Fruit fly (Drosophila melanogaster): ENCODE data around the gene CG1636.
A peak's percentile ranks its signal among the peaks of the same experiment; 100 is the strongest.

Gene CG1636

DNA sequence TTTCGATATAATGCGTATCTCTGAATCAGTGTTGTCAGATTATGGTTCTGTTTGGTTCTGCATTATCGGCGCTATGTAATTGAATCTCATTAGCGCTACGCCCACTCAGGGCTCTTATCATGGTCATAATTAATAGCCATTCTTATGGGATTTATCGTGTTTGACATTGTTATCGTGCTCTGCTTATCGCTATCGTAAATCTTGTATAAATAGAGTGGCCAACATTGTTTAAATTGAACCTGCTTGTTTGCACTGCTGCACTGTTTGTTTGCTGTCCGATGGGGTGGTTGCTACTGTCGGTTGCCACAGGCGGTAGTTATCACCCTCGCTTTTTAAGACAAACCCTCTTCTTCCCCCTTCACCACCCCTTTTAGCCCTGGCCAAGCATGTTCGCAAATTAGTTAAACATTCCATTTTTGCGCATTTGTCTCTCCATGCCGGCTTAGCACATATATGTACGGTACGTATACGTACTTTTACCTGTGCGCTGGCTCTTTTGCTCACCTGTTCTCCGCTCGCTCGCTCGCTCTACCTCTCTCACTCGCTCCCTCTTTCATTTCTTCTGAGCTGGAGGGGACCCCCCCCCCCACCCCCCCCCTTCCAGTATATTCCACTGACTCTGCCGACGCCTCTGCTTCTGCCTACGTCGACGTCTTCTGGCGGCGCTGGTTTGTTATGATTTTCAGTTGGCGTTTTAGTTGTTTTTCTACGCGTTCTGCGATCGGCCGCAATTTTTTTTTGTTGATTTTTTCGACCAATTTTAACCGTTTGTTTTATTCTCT, 43.1 kb upstream of the CG1636 start (continued):
- no peak for TF ChIP-seq Optix (GFP tag; IDR thresholded peaks at IDR 0.05)
- peak in 1 of 2 experiments; percentile 31 for TF ChIP-seq Pdp1 (GFP tag; optimal IDR thresholded peaks at IDR 0.05)
- no peak for TF ChIP-seq H2.0 (GFP tag; IDR thresholded peaks at IDR 0.05)
- peak; percentile 29 to 57 for TF ChIP-seq chif (GFP tag; optimal IDR thresholded peaks at IDR 0.05)
- TF ChIP-seq CG7372 (GFP tag; IDR thresholded peaks at IDR 0.05), result no peak
- TF ChIP-seq CrebB (tag; optimal IDR thresholded peaks at IDR 0.05), result peak; percentile 44
- peak; percentile 10 for TF ChIP-seq cwo (GFP tag; optimal IDR thresholded peaks at IDR 0.05)
- peak; percentile 41 for TF ChIP-seq CG12104 (GFP tag; optimal IDR thresholded peaks at IDR 0.05)
- peak; percentile 7 for TF ChIP-seq CG12155 (GFP tag; optimal IDR thresholded peaks at IDR 0.05)
- TF ChIP-seq Neu2 (GFP tag; optimal IDR thresholded peaks at IDR 0.05; ENCODE audit: borderline replicate concordance), result no peak
- no peak for TF ChIP-seq Ssrp (tag; optimal IDR thresholded peaks at IDR 0.05)
- peak; percentile 51 for TF ChIP-seq dmrt11E (tag; optimal IDR thresholded peaks at IDR 0.05)
- TF ChIP-seq CG3847 (GFP tag; IDR thresholded peaks at IDR 0.05), result no peak
- no peak for TF ChIP-seq Doc3 (GFP tag; IDR thresholded peaks at IDR 0.05; ENCODE audit: partially characterized antibody)
- TF ChIP-seq CG17385 (GFP tag; optimal IDR thresholded peaks at IDR 0.05), result peak; percentile 41
- no peak for TF ChIP-seq sc (optimal IDR thresholded peaks at IDR 0.05)
- peak; percentile 51 for TF ChIP-seq sc (GFP tag; optimal IDR thresholded peaks at IDR 0.05)
- peak; percentile 33 for TF ChIP-seq CG12942 (GFP tag; optimal IDR thresholded peaks at IDR 0.05)
- TF ChIP-seq CG15696 (tag; optimal IDR thresholded peaks at IDR 0.05), result peak; percentile 71
- TF ChIP-seq oc (tag; optimal IDR thresholded peaks at IDR 0.05), result peak; percentile 46
- TF ChIP-seq stwl (tag; optimal IDR thresholded peaks at IDR 0.05), result peak; percentile 65
- peak; percentile 55 for TF ChIP-seq nerfin-1 (tag; optimal IDR thresholded peaks at IDR 0.05)
- TF ChIP-seq Max (GFP tag; optimal IDR thresholded peaks at IDR 0.05), result peak; percentile 19
- TF ChIP-seq CG31388 (GFP tag; optimal IDR thresholded peaks at IDR 0.05), result no peak
- TF ChIP-seq CG6689 (GFP tag; IDR thresholded peaks at IDR 0.05), result 0 out of 2 replicates have a peak, but pooled peaks have one; percentile 39
- peak; percentile 55 for TF ChIP-seq PHDP (tag; optimal IDR thresholded peaks at IDR 0.05)
- TF ChIP-seq toy (GFP tag; IDR thresholded peaks at IDR 0.05), result no peak
- peak; percentile 46 for TF ChIP-seq CG3281 (GFP tag; optimal IDR thresholded peaks at IDR 0.05)
- no peak for TF ChIP-seq Drgx (GFP tag; IDR thresholded peaks at IDR 0.05)
- TF ChIP-seq Usf (GFP tag; optimal IDR thresholded peaks at IDR 0.05), result peak; percentile 8
- TF ChIP-seq CG13624 (GFP tag; optimal IDR thresholded peaks at IDR 0.05), result no peak
- TF ChIP-seq CG12071 (GFP tag; optimal IDR thresholded peaks at IDR 0.05), result peak; percentile 83
- TF ChIP-seq kay (GFP tag; optimal IDR thresholded peaks at IDR 0.05), result peak; percentile 33
- TF ChIP-seq CG10543 (GFP tag; optimal IDR thresholded peaks at IDR 0.05), result peak; percentile 49
- peak; percentile 50 for TF ChIP-seq Fer3 (tag; optimal IDR thresholded peaks at IDR 0.05)
- peak; percentile 39 for TF ChIP-seq CG7745 (tag; optimal IDR thresholded peaks at IDR 0.05)
- TF ChIP-seq NK7.1 (GFP tag; optimal IDR thresholded peaks at IDR 0.05), result peak; percentile 27
- TF ChIP-seq bowl (GFP tag; IDR thresholded peaks at IDR 0.05), result no peak
- TF ChIP-seq CG7839 (tag; optimal IDR thresholded peaks at IDR 0.05), result peak; percentile 17
- peak; percentile 46 for TF ChIP-seq CG12236 (GFP tag; optimal IDR thresholded peaks at IDR 0.05)
- peak; percentile 34 for TF ChIP-seq CG11504 (tag; optimal IDR thresholded peaks at IDR 0.05)
- no peak for TF ChIP-seq Lpt (GFP tag; optimal IDR thresholded peaks at IDR 0.05)
- TF ChIP-seq CG12391 (tag; optimal IDR thresholded peaks at IDR 0.05), result peak; percentile 16
- no peak for TF ChIP-seq fru (optimal IDR thresholded peaks at IDR 0.05)
- TF ChIP-seq en (GFP tag; optimal IDR thresholded peaks at IDR 0.05), result peak; percentile 29
- TF ChIP-seq Aef1 (GFP tag; IDR thresholded peaks at IDR 0.05), result no peak
- TF ChIP-seq zf30C (GFP tag; optimal IDR thresholded peaks at IDR 0.05), result no peak
- TF ChIP-seq Hr78 (GFP tag; optimal IDR thresholded peaks at IDR 0.05), result no peak
- peak; percentile 13 for TF ChIP-seq CG2120 (GFP tag; optimal IDR thresholded peaks at IDR 0.05)
